Fruit fly (Drosophila melanogaster): ENCODE data around the gene TotE.
A peak's percentile ranks its signal among the peaks of the same experiment; 100 is the strongest.

TotE gene

dm6 chr2L:19895526-19896185 is 17.7 kb downstream of the TotE start (continued):
- no peak for TF ChIP-seq CG7745 (tag; optimal IDR thresholded peaks at IDR 0.05)
- TF ChIP-seq Bdp1 (GFP tag; optimal IDR thresholded peaks at IDR 0.05) = no peak
- peak; percentile 81 for TF ChIP-seq CG15601 (tag; optimal IDR thresholded peaks at IDR 0.05)
- TF ChIP-seq Meics (GFP tag; optimal IDR thresholded peaks at IDR 0.05) = peak; percentile 70
- no peak for TF ChIP-seq CG31365 (tag; optimal IDR thresholded peaks at IDR 0.05)
- TF ChIP-seq Bteb2 (GFP tag; optimal IDR thresholded peaks at IDR 0.05) = peak; percentile 23
- TF ChIP-seq hkb (optimal IDR thresholded peaks at IDR 0.05) = peak; percentile 9
- peak; percentile 74 for TF ChIP-seq hkb (GFP tag; IDR thresholded peaks at IDR 0.05)
- peak; percentile 7 for TF ChIP-seq fd3F (GFP tag; optimal IDR thresholded peaks at IDR 0.05)
- peak; percentile 68; the same call in 1 of the 3 replicates for TF ChIP-seq so (GFP tag; IDR thresholded peaks at IDR 0.05)
- TF ChIP-seq wor (GFP tag; IDR thresholded peaks at IDR 0.05) = no peak
- TF ChIP-seq CG11093 (GFP tag; IDR thresholded peaks at IDR 0.05) = no peak
- peak; percentile 2 for TF ChIP-seq Atf-2 (GFP tag; optimal IDR thresholded peaks at IDR 0.05)
- peak; percentile 18; the same call in 1 of the 3 replicates for TF ChIP-seq CG14050 (GFP tag; IDR thresholded peaks at IDR 0.05)
- TF ChIP-seq CG31388 (GFP tag; optimal IDR thresholded peaks at IDR 0.05) = peak; percentile 11
- no peak for TF ChIP-seq CG7357 (GFP tag; IDR thresholded peaks at IDR 0.05)
- no peak for TF ChIP-seq CG33213 (GFP tag; optimal IDR thresholded peaks at IDR 0.05)
- no peak for TF ChIP-seq MBD-R2 (GFP tag; IDR thresholded peaks at IDR 0.05)
- TF ChIP-seq ssp (GFP tag; IDR thresholded peaks at IDR 0.05) = no peak; the same call in 1 of the 2 replicates
- no peak; the same call in 1 of the 3 replicates for TF ChIP-seq croc (GFP tag; conservative IDR thresholded peaks at IDR 0.05)
- TF ChIP-seq CG15696 (tag; optimal IDR thresholded peaks at IDR 0.05) = peak; percentile 71
- TF ChIP-seq CG3847 (GFP tag; IDR thresholded peaks at IDR 0.05) = 0 out of 2 replicates have a peak, but pooled peaks have one; percentile 20
- TF ChIP-seq zen (tag; optimal IDR thresholded peaks at IDR 0.05) = peak; percentile 70
- peak; percentile 36 for TF ChIP-seq CG17328 (GFP tag; IDR thresholded peaks at IDR 0.05)
- peak; percentile 53 for TF ChIP-seq CG2202 (tag; optimal IDR thresholded peaks at IDR 0.05)
- TF ChIP-seq CG11085 (GFP tag; IDR thresholded peaks at IDR 0.05) = no peak
- TF ChIP-seq Bgb (GFP tag; IDR thresholded peaks at IDR 0.05; ENCODE audit: partially characterized antibody) = peak; percentile 31; the same call in 1 of the 2 replicates
- peak; percentile 11 for TF ChIP-seq YL-1 (GFP tag; optimal IDR thresholded peaks at IDR 0.05)
- TF ChIP-seq CG8478 (optimal IDR thresholded peaks at IDR 0.05) = no peak
- peak; percentile 85 for TF ChIP-seq CoRest (tag; optimal IDR thresholded peaks at IDR 0.05)
- TF ChIP-seq br (optimal IDR thresholded peaks at IDR 0.05) = no peak
- TF ChIP-seq CG4360 (GFP tag; IDR thresholded peaks at IDR 0.05) = 0 out of 2 replicates have a peak, but pooled peaks have one; percentile 24

dm6 chr2L:19894826-19895225 is 18.5 kb downstream of the TotE start:
- TF ChIP-seq Dad (GFP tag; optimal IDR thresholded peaks at IDR 0.05) (no peak), bsh (GFP tag; optimal IDR thresholded peaks at IDR 0.05) (no peak), caup (GFP tag; optimal IDR thresholded peaks at IDR 0.05; ENCODE audit: severe bottlenecking) (no peak), CG11398 (GFP tag; optimal IDR thresholded peaks at IDR 0.05) (no peak), CG11723 (GFP tag; optimal IDR thresholded peaks at IDR 0.05) (no peak), CG7839 (tag; optimal IDR thresholded peaks at IDR 0.05) (no peak), CG3995 (GFP tag; optimal IDR thresholded peaks at IDR 0.05) (no peak), CG18262 (tag; optimal IDR thresholded peaks at IDR 0.05) (no peak), Bteb2 (GFP tag; optimal IDR thresholded peaks at IDR 0.05) (no peak), D19A (tag; optimal IDR thresholded peaks at IDR 0.05) (peak; percentile 94), zfh1 (GFP tag; IDR thresholded peaks at IDR 0.05) (no peak), bab2 (GFP tag; optimal IDR thresholded peaks at IDR 0.05) (no peak), Dp (GFP tag; optimal IDR thresholded peaks at IDR 0.05) (no peak), Drgx (GFP tag; IDR thresholded peaks at IDR 0.05) (peak; percentile 40; the same call in 1 of the 2 replicates), cad (GFP tag; optimal IDR thresholded peaks at IDR 0.05) (no peak), eyg (GFP tag; optimal IDR thresholded peaks at IDR 0.05) (no peak), slou (GFP tag; optimal IDR thresholded peaks at IDR 0.05) (no peak), CG6254 (GFP tag; optimal IDR thresholded peaks at IDR 0.05) (no peak), Optix (GFP tag; IDR thresholded peaks at IDR 0.05) (no peak), CG12071 (GFP tag; optimal IDR thresholded peaks at IDR 0.05) (no peak), CG15011 (GFP tag; optimal IDR thresholded peaks at IDR 0.05) (no peak), E2f1 (GFP tag; IDR thresholded peaks at IDR 0.05) (no peak)

Data from whole organism, embryonic.